Worm (Caenorhabditis elegans) whole organism, late embryonic: ENCODE measurements around the gene dars-2.

Source experiments
- F13H6.1 ChIP-seq: sonication (generic microtip); optimal IDR thresholded peaks from 2 replicates; lab custom pipeline; 2016; ENCODE audit warnings: missing genetic modification characterization, missing compliant biosample characterization
- T23F11.4 ChIP-seq: fragments of 200-800 bp; sonication (Bioruptor generic); optimal IDR thresholded peaks from 2 replicates; lab custom pipeline; 2018; ENCODE audit warnings: mild to moderate bottlenecking, missing genetic modification characterization, missing compliant biosample characterization
- ahr-1 ChIP-seq: sonication (generic microtip); optimal IDR thresholded peaks from 2 replicates; lab custom pipeline; 2016; ENCODE audit warnings: missing genetic modification characterization, missing compliant biosample characterization
- ama-1 ChIP-seq: fragments of 150-350 bp; optimal IDR thresholded peaks from 2 replicates; lab custom pipeline; 2014
- ets-4 ChIP-seq: sonication (generic microtip); optimal IDR thresholded peaks from 2 replicates; lab custom pipeline; 2016; ENCODE audit warnings: missing genetic modification characterization, missing compliant biosample characterization
- fkh-10 ChIP-seq: fragments of 150-350 bp; optimal IDR thresholded peaks from 2 replicates; lab custom pipeline; 2014; ENCODE audit warnings: missing biosample characterization, missing genetic modification reagents, missing genetic modification characterization
- hlh-15 ChIP-seq: sonication (generic microtip); optimal IDR thresholded peaks from 2 replicates; lab custom pipeline; 2016; ENCODE audit warnings: missing genetic modification characterization, missing compliant biosample characterization
- hlh-30 ChIP-seq: sonication (generic microtip); optimal IDR thresholded peaks from 2 replicates; lab custom pipeline; 2017; ENCODE audit warnings: antibody characterized with exemption, missing genetic modification characterization, missing compliant biosample characterization; ENCODE audit not compliant: insufficient read depth
- nfya-1 ChIP-seq: sonication (generic microtip); optimal IDR thresholded peaks from 2 replicates; lab custom pipeline; 2017; ENCODE audit warnings: missing genetic modification characterization, mild to moderate bottlenecking, missing compliant biosample characterization, antibody characterized with exemption, moderate library complexity
- sox-2 ChIP-seq: fragments of 200-800 bp; sonication (Bioruptor generic); IDR thresholded peaks from 2 replicates; pipeline ENCODE4 v1.3.6; 2022; ENCODE audit warnings: missing genetic modification reagents, missing genetic modification characterization, missing compliant biosample characterization
- tbx-2 ChIP-seq: sonication (generic microtip); optimal IDR thresholded peaks from 2 replicates; lab custom pipeline; 2016; ENCODE audit warnings: missing genetic modification characterization, missing compliant biosample characterization
- tbx-7 ChIP-seq: sonication (generic microtip); optimal IDR thresholded peaks from 2 replicates; lab custom pipeline; 2016; ENCODE audit warnings: missing genotype, missing genetic modification characterization, missing compliant biosample characterization
- unc-42 ChIP-seq: sonication (generic microtip); optimal IDR thresholded peaks from 2 replicates; lab custom pipeline; 2016; ENCODE audit warnings: missing genotype, missing genetic modification characterization, missing compliant biosample characterization

DNA sequence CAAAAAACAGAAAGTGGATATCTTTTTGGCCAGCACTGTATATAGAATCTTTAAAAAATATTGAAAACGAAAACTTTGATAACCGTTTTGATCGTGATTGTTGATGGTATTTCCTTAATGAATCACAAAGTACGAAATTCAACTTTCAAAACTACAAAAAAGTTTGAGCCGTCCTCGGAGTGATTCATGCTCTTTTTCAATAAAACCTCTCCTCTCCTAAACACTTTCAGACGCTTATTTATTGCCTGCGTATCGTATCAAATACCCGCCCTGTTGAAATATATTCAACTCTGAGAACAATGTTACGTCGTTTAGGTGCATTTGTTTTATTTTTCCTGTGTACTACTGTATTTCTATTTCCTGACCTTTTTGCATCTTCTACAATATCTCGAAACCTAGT lies 27.6 kb upstream of the dars-2 start:
- TF ChIP-seq ets-4 (tag; lab: Kevin White, UChicago) (no peak), fkh-10 (GFP tag; lab: Kevin White, UChicago) (no peak), hlh-15 (tag; lab: Kevin White, UChicago) (no peak), nfya-1 (tag; lab: Kevin White, UChicago) (no peak), ama-1 (lab: Kevin White, UChicago) (no peak), F13H6.1 (tag; lab: Kevin White, UChicago) (no peak), unc-42 (tag; lab: Kevin White, UChicago) (no peak), T23F11.4 (GFP tag; lab: Kevin White, UChicago) (no peak), ahr-1 (tag; lab: Kevin White, UChicago) (no peak), tbx-7 (no peak), hlh-30 (tag; lab: Kevin White, UChicago) (no peak), tbx-2 (tag; lab: Kevin White, UChicago) (no peak), sox-2 (no peak)
